In genomic region chr3R:29251418-29251817, dm6 we compare ENCODE assay signal across 2 fruit fly cellular contexts.
TF ChIP-seq lines count a peak whose summit lies in the region.

No protein-coding gene starts in this region.

TF ChIP-seq in whole organism, embryonic, 481 proteins besides CTCF, POLR2A, EP300 and RAD21 (continued from another document and continues in another):
- no peak for TF ChIP-seq fd3F (GFP tag; optimal IDR thresholded peaks at IDR 0.05; lab: Kevin White, UChicago)
- no peak for TF ChIP-seq gro (GFP tag; optimal IDR thresholded peaks at IDR 0.05; lab: Kevin White, UChicago)
- TF ChIP-seq otp (GFP tag; IDR thresholded peaks at IDR 0.05; lab: Robert Waterston, UW): no peak
- TF ChIP-seq CG10565 (GFP tag; optimal IDR thresholded peaks at IDR 0.05; lab: Kevin White, UChicago): no peak
- TF ChIP-seq Poxn (GFP tag; IDR thresholded peaks at IDR 0.05; lab: Robert Waterston, UW): no peak
- TF ChIP-seq sens-2 (GFP tag; IDR thresholded peaks at IDR 0.05; lab: Robert Waterston, UW): no peak
- TF ChIP-seq H15 (GFP tag; IDR thresholded peaks at IDR 0.05; lab: Robert Waterston, UW): peak; percentile 47; the same call in 1 of the 3 replicates
- no peak for TF ChIP-seq ro (GFP tag; IDR thresholded peaks at IDR 0.05; lab: Robert Waterston, UW)
- no peak for TF ChIP-seq Ssrp (tag; optimal IDR thresholded peaks at IDR 0.05; lab: Kevin White, UChicago)
- TF ChIP-seq hbn (GFP tag; IDR thresholded peaks at IDR 0.05; lab: Robert Waterston, UW; ENCODE audit: partially characterized antibody): peak; percentile 85
- peak; percentile 62 for TF ChIP-seq HLH4C (GFP tag; IDR thresholded peaks at IDR 0.05; lab: Robert Waterston, UW; ENCODE audit: partially characterized antibody)
- TF ChIP-seq dimm (GFP tag; IDR thresholded peaks at IDR 0.05; lab: Robert Waterston, UW): no peak
- TF ChIP-seq CG17802 (tag; optimal IDR thresholded peaks at IDR 0.05; lab: Kevin White, UChicago): no peak
- TF ChIP-seq dysf (GFP tag; IDR thresholded peaks at IDR 0.05; lab: Robert Waterston, UW): peak; percentile 31; the same call in 1 of the 3 replicates
- TF ChIP-seq CG17186 (GFP tag; optimal IDR thresholded peaks at IDR 0.05; lab: Kevin White, UChicago): peak; percentile 7
- peak; percentile 24 for TF ChIP-seq CG7839 (tag; optimal IDR thresholded peaks at IDR 0.05; lab: Kevin White, UChicago)
- TF ChIP-seq CG15514 (GFP tag; optimal IDR thresholded peaks at IDR 0.05; lab: Kevin White, UChicago): peak; percentile 20
- no peak for TF ChIP-seq gce (GFP tag; IDR thresholded peaks at IDR 0.05; lab: Robert Waterston, UW)
- no peak for TF ChIP-seq CG4820 (GFP tag; optimal IDR thresholded peaks at IDR 0.05; lab: Kevin White, UChicago)
- no peak for TF ChIP-seq CG9437 (GFP tag; optimal IDR thresholded peaks at IDR 0.05; lab: Kevin White, UChicago)
- no peak for TF ChIP-seq CG12071 (GFP tag; optimal IDR thresholded peaks at IDR 0.05; lab: Kevin White, UChicago)
- peak; percentile 58 for TF ChIP-seq sob (GFP tag; IDR thresholded peaks at IDR 0.05; lab: Robert Waterston, UW)
- 0 out of 3 replicates have a peak, but pooled peaks have one; percentile 45 for TF ChIP-seq CG7963 (GFP tag; IDR thresholded peaks at IDR 0.05; lab: Robert Waterston, UW; ENCODE audit: partially characterized antibody)
- TF ChIP-seq Stat92E (GFP tag; optimal IDR thresholded peaks at IDR 0.05; lab: Kevin White, UChicago): peak in 1 of 3 experiments; percentile 52
- TF ChIP-seq CG8478 (optimal IDR thresholded peaks at IDR 0.05; lab: Kevin White, UChicago): no peak
- peak; percentile 16 for TF ChIP-seq CG13775 (GFP tag; optimal IDR thresholded peaks at IDR 0.05; lab: Kevin White, UChicago)
- TF ChIP-seq Nf-YA (GFP tag; IDR thresholded peaks at IDR 0.05; lab: Robert Waterston, UW): no peak
- TF ChIP-seq lola (GFP tag; optimal IDR thresholded peaks at IDR 0.05; lab: Kevin White, UChicago): no peak
- TF ChIP-seq zen2 (GFP tag; IDR thresholded peaks at IDR 0.05; lab: Robert Waterston, UW; ENCODE audit: partially characterized antibody): peak; percentile 71; the same call in 2 of the 3 replicates
- TF ChIP-seq CG11247 (GFP tag; IDR thresholded peaks at IDR 0.05; lab: Robert Waterston, UW): peak; percentile 34; the same call in 1 of the 2 replicates
- TF ChIP-seq ATbp (GFP tag; optimal IDR thresholded peaks at IDR 0.05; lab: Kevin White, UChicago): no peak
- TF ChIP-seq jigr1 (GFP tag; IDR thresholded peaks at IDR 0.05; lab: Robert Waterston, UW): no peak
- no peak for TF ChIP-seq CG10654 (GFP tag; optimal IDR thresholded peaks at IDR 0.05; lab: Kevin White, UChicago)
- no peak for TF ChIP-seq CG11723 (GFP tag; optimal IDR thresholded peaks at IDR 0.05; lab: Kevin White, UChicago)
- TF ChIP-seq Trl (optimal IDR thresholded peaks at IDR 0.05; lab: Kevin White, UChicago): no peak
- no peak for TF ChIP-seq Trl (GFP tag; optimal IDR thresholded peaks at IDR 0.05; lab: Kevin White, UChicago)
- no peak for TF ChIP-seq crc (GFP tag; optimal IDR thresholded peaks at IDR 0.05; lab: Kevin White, UChicago)
- peak; percentile 13 for TF ChIP-seq CG10209 (GFP tag; optimal IDR thresholded peaks at IDR 0.05; lab: Kevin White, UChicago)
- TF ChIP-seq CG14965 (GFP tag; optimal IDR thresholded peaks at IDR 0.05; lab: Kevin White, UChicago; ENCODE audit: borderline replicate concordance): no peak
- no peak for TF ChIP-seq CG16779 (GFP tag; IDR thresholded peaks at IDR 0.05; lab: Robert Waterston, UW)
- no peak for TF ChIP-seq kah (GFP tag; optimal IDR thresholded peaks at IDR 0.05; lab: Kevin White, UChicago)
- TF ChIP-seq prd (optimal IDR thresholded peaks at IDR 0.05; lab: Kevin White, UChicago): no peak
- TF ChIP-seq prd (GFP tag; IDR thresholded peaks at IDR 0.05; lab: Robert Waterston, UW): no peak
- peak; percentile 61 for TF ChIP-seq vvl (GFP tag; IDR thresholded peaks at IDR 0.05; lab: Robert Waterston, UW)
- TF ChIP-seq lilli (GFP tag; optimal IDR thresholded peaks at IDR 0.05; lab: Kevin White, UChicago): no peak
- no peak for TF ChIP-seq CG31441 (GFP tag; IDR thresholded peaks at IDR 0.05; lab: Robert Waterston, UW)
- TF ChIP-seq MBD-R2 (GFP tag; IDR thresholded peaks at IDR 0.05; lab: Robert Waterston, UW): peak; percentile 18; the same call in 1 of the 2 replicates
- no peak for TF ChIP-seq pb (GFP tag; optimal IDR thresholded peaks at IDR 0.05; lab: Kevin White, UChicago)
- no peak for TF ChIP-seq Vsx1 (GFP tag; optimal IDR thresholded peaks at IDR 0.05; lab: Kevin White, UChicago)
- TF ChIP-seq dm (GFP tag; optimal IDR thresholded peaks at IDR 0.05; lab: Kevin White, UChicago): no peak
- TF ChIP-seq Hr51 (GFP tag; optimal IDR thresholded peaks at IDR 0.05; lab: Kevin White, UChicago): peak in 1 of 2 experiments; percentile 7
- no peak for TF ChIP-seq CG8281 (tag; optimal IDR thresholded peaks at IDR 0.05; lab: Kevin White, UChicago)
- no peak for TF ChIP-seq ems (GFP tag; optimal IDR thresholded peaks at IDR 0.05; lab: Kevin White, UChicago)
- no peak for TF ChIP-seq CG3838 (GFP tag; optimal IDR thresholded peaks at IDR 0.05; lab: Kevin White, UChicago)
- no peak for TF ChIP-seq tll (GFP tag; optimal IDR thresholded peaks at IDR 0.05; lab: Kevin White, UChicago)
- TF ChIP-seq ap (GFP tag; IDR thresholded peaks at IDR 0.05; lab: Robert Waterston, UW): no peak
- no peak for TF ChIP-seq bsh (GFP tag; optimal IDR thresholded peaks at IDR 0.05; lab: Kevin White, UChicago)
- no peak for TF ChIP-seq ftz-f1 (GFP tag; optimal IDR thresholded peaks at IDR 0.05; lab: Kevin White, UChicago)
- TF ChIP-seq Asciz (GFP tag; optimal IDR thresholded peaks at IDR 0.05; lab: Kevin White, UChicago): no peak
- no peak for TF ChIP-seq btn (GFP tag; optimal IDR thresholded peaks at IDR 0.05; lab: Kevin White, UChicago)
- no peak for TF ChIP-seq HLHmδ (GFP tag; optimal IDR thresholded peaks at IDR 0.05; lab: Kevin White, UChicago)
- no peak for TF ChIP-seq ab (GFP tag; optimal IDR thresholded peaks at IDR 0.05; lab: Kevin White, UChicago)
- TF ChIP-seq slou (GFP tag; optimal IDR thresholded peaks at IDR 0.05; lab: Kevin White, UChicago): no peak
- peak; percentile 86 for TF ChIP-seq row (GFP tag; IDR thresholded peaks at IDR 0.05; lab: Robert Waterston, UW)
- TF ChIP-seq CG5953 (GFP tag; IDR thresholded peaks at IDR 0.05; lab: Robert Waterston, UW): no peak
- no peak for TF ChIP-seq mam (GFP tag; optimal IDR thresholded peaks at IDR 0.05; lab: Kevin White, UChicago)
- TF ChIP-seq CG1792 (GFP tag; optimal IDR thresholded peaks at IDR 0.05; lab: Kevin White, UChicago): no peak

TF ChIP-seq in whole organism, prepupa, 60 proteins besides CTCF, POLR2A, EP300 and RAD21 (continued from another document):
- TF ChIP-seq CG6792 (GFP tag; optimal IDR thresholded peaks at IDR 0.05; lab: Kevin White, UChicago): no peak
- no peak for TF ChIP-seq acj6 (GFP tag; optimal IDR thresholded peaks at IDR 0.05; lab: Kevin White, UChicago)
- no peak for TF ChIP-seq CG3032 (tag; optimal IDR thresholded peaks at IDR 0.05; lab: Kevin White, UChicago)
- no peak for TF ChIP-seq spab (GFP tag; optimal IDR thresholded peaks at IDR 0.05; lab: Kevin White, UChicago)
- no peak for TF ChIP-seq CG15336 (GFP tag; IDR thresholded peaks at IDR 0.05; lab: Robert Waterston, UW)
- no peak for TF ChIP-seq OdsH (GFP tag; optimal IDR thresholded peaks at IDR 0.05; lab: Kevin White, UChicago)
- TF ChIP-seq Met (GFP tag; optimal IDR thresholded peaks at IDR 0.05; lab: Kevin White, UChicago): peak; percentile 0
- no peak for TF ChIP-seq vri (GFP tag; optimal IDR thresholded peaks at IDR 0.05; lab: Kevin White, UChicago)
- TF ChIP-seq eg (GFP tag; IDR thresholded peaks at IDR 0.05; lab: Robert Waterston, UW): no peak
- no peak for TF ChIP-seq achi (GFP tag; optimal IDR thresholded peaks at IDR 0.05; lab: Kevin White, UChicago)
- no peak for TF ChIP-seq Smox (GFP tag; optimal IDR thresholded peaks at IDR 0.05; lab: Kevin White, UChicago)
- TF ChIP-seq Lpt (GFP tag; optimal IDR thresholded peaks at IDR 0.05; lab: Kevin White, UChicago): no peak
- TF ChIP-seq CG9139 (GFP tag; optimal IDR thresholded peaks at IDR 0.05; lab: Kevin White, UChicago): no peak
- TF ChIP-seq Ets96B (tag; optimal IDR thresholded peaks at IDR 0.05; lab: Kevin White, UChicago): no peak
- TF ChIP-seq CG10669 (GFP tag; optimal IDR thresholded peaks at IDR 0.05; lab: Kevin White, UChicago): no peak
- peak; percentile 23; the same call in 1 of the 3 replicates for TF ChIP-seq CG6163 (GFP tag; IDR thresholded peaks at IDR 0.05; lab: Robert Waterston, UW)
- no peak for TF ChIP-seq CG10631 (GFP tag; optimal IDR thresholded peaks at IDR 0.05; lab: Kevin White, UChicago)
- TF ChIP-seq CG16779 (tag; optimal IDR thresholded peaks at IDR 0.05; lab: Kevin White, UChicago): no peak
- TF ChIP-seq CG6854 (GFP tag; optimal IDR thresholded peaks at IDR 0.05; lab: Kevin White, UChicago): no peak
- TF ChIP-seq cyc (GFP tag; optimal IDR thresholded peaks at IDR 0.05; lab: Kevin White, UChicago): peak; percentile 8
- TF ChIP-seq fd85E (GFP tag; optimal IDR thresholded peaks at IDR 0.05; lab: Kevin White, UChicago): no peak
- peak; percentile 47 for TF ChIP-seq Eip78C (GFP tag; lab: Kevin White, UChicago)
- TF ChIP-seq Ets21C (GFP tag; optimal IDR thresholded peaks at IDR 0.05; lab: Kevin White, UChicago): no peak
- TF ChIP-seq CG31627 (GFP tag; optimal IDR thresholded peaks at IDR 0.05; lab: Kevin White, UChicago): no peak
- no peak for TF ChIP-seq CG3919 (GFP tag; optimal IDR thresholded peaks at IDR 0.05; lab: Kevin White, UChicago)
- peak; percentile 5 for TF ChIP-seq Hr39 (GFP tag; optimal IDR thresholded peaks at IDR 0.05; lab: Kevin White, UChicago)
- no peak for TF ChIP-seq Hr38 (GFP tag; optimal IDR thresholded peaks at IDR 0.05; lab: Kevin White, UChicago)
- no peak for TF ChIP-seq CG34406 (GFP tag; optimal IDR thresholded peaks at IDR 0.05; lab: Kevin White, UChicago)
- no peak for TF ChIP-seq topi (GFP tag; optimal IDR thresholded peaks at IDR 0.05; lab: Kevin White, UChicago)
- TF ChIP-seq CG8632 (GFP tag; optimal IDR thresholded peaks at IDR 0.05; lab: Kevin White, UChicago): no peak
- peak; percentile 29 for TF ChIP-seq esn (GFP tag; optimal IDR thresholded peaks at IDR 0.05; lab: Kevin White, UChicago)
- no peak for TF ChIP-seq ss (GFP tag; optimal IDR thresholded peaks at IDR 0.05; lab: Kevin White, UChicago)
- TF ChIP-seq Sox15 (GFP tag; optimal IDR thresholded peaks at IDR 0.05; lab: Kevin White, UChicago): no peak
- no peak for TF ChIP-seq CG11294 (GFP tag; IDR thresholded peaks at IDR 0.05; lab: Robert Waterston, UW)
- TF ChIP-seq CG32006 (GFP tag; optimal IDR thresholded peaks at IDR 0.05; lab: Kevin White, UChicago): no peak
- TF ChIP-seq net (GFP tag; optimal IDR thresholded peaks at IDR 0.05; lab: Kevin White, UChicago): no peak
